Worm (Caenorhabditis elegans) whole organism, L1 larva: ENCODE results near the gene nlp-36.

ENCODE experiments used
- Y116A8C.19 ChIP-seq: sonication (generic microtip); optimal IDR thresholded peaks from 2 replicates; lab custom pipeline; 2016; ENCODE audit warnings: missing compliant biosample characterization, missing genetic modification characterization, borderline replicate concordance
- aha-1 ChIP-seq: fragments of 150-350 bp; optimal IDR thresholded peaks from 2 replicates; lab custom pipeline; 2014; ENCODE audit warnings: missing biosample characterization, missing genetic modification characterization
- alr-1 ChIP-seq: fragments of 200-800 bp; sonication (Bioruptor generic); optimal IDR thresholded peaks from 2 replicates; lab custom pipeline; 2018; ENCODE audit warnings: borderline replicate concordance, mild to moderate bottlenecking, missing genetic modification characterization, missing compliant biosample characterization
- blmp-1 ChIP-seq: fragments of 150-350 bp; optimal IDR thresholded peaks from 2 replicates; lab custom pipeline; 2014; ENCODE audit warnings: missing biosample characterization, missing genetic modification characterization
- ceh-63 ChIP-seq: fragments of 200-800 bp; sonication (Bioruptor generic); optimal IDR thresholded peaks from 2 replicates; lab custom pipeline; 2018; ENCODE audit warnings: mild to moderate bottlenecking, missing genetic modification characterization, missing compliant biosample characterization
- ceh-8 ChIP-seq: fragments of 200-800 bp; sonication (Bioruptor generic); optimal IDR thresholded peaks from 2 replicates; lab custom pipeline; 2018; ENCODE audit warnings: mild to moderate bottlenecking, missing genetic modification characterization, moderate library complexity, missing compliant biosample characterization
- ceh-82 ChIP-seq, 3 experiments: fragments of 150-350 bp in 1 of 3; sonication (generic microtip) in 2 of 3; optimal IDR thresholded peaks; 2 replicates each; lab custom pipeline; 2014 to 2017; ENCODE audit warnings: missing biosample characterization in 3 of 3, missing genetic modification characterization in 3 of 3
- ceh-88 ChIP-seq: fragments of 200-800 bp; sonication (Bioruptor generic); IDR thresholded peaks from 2 replicates; pipeline ENCODE4 v1.3.6; 2022; ENCODE audit warnings: missing genetic modification characterization, missing compliant biosample characterization
- dpl-1 ChIP-seq, 3 experiments: fragments of 150-350 bp in 2 of 3; sonication (generic microtip) in 1 of 3; optimal IDR thresholded peaks; 2 replicates each; lab custom pipeline; 2014 to 2017; ENCODE audit warnings: missing biosample characterization in 3 of 3, missing genetic modification characterization in 3 of 3, missing genetic modification reagents in 3 of 3
- efl-1 ChIP-seq, 4 experiments: fragments of 150-350 bp; optimal IDR thresholded peaks in 3 of 4; peaks in 1 of 4; 1 replicate in 1 of 4; 2 replicates in 3 of 4; lab custom pipeline; 2014; ENCODE audit warnings: missing biosample characterization in 2 of 4, missing genetic modification characterization in 2 of 4, missing genetic modification reagents in 2 of 4
- egl-13 ChIP-seq: sonication (generic microtip); optimal IDR thresholded peaks from 2 replicates; lab custom pipeline; 2016; ENCODE audit warnings: missing genotype, missing genetic modification reagents, missing genetic modification characterization, missing compliant biosample characterization
- egl-27 ChIP-seq, 2 experiments: fragments of 150-350 bp in 1 of 2; sonication (generic microtip); optimal IDR thresholded peaks; 3 replicates each; lab custom pipeline; 2017 to 2018; ENCODE audit warnings: missing biosample characterization in 2 of 2, missing genetic modification characterization in 2 of 2, missing genetic modification reagents in 2 of 2
- elt-2 ChIP-seq: sonication (generic microtip); optimal IDR thresholded peaks from 2 replicates; lab custom pipeline; 2016; ENCODE audit warnings: missing genetic modification characterization, mild to moderate bottlenecking, inconsistent platforms, missing compliant biosample characterization, missing genetic modification reagents
- elt-3 ChIP-seq, 6 experiments: fragments of 150-350 bp in 1 of 6; sonication (generic microtip); optimal IDR thresholded peaks; 2 replicates each; lab custom pipeline; 2017 to 2018; ENCODE audit warnings: missing biosample characterization in 6 of 6, missing genetic modification characterization in 6 of 6, inconsistent platforms in 1 of 6
- ets-5 ChIP-seq: fragments of 200-800 bp; sonication (Bioruptor generic); IDR thresholded peaks from 2 replicates; pipeline ENCODE4 v1.3.6; 2022; ENCODE audit warnings: missing genetic modification characterization, missing compliant biosample characterization
- fkh-8 ChIP-seq: sonication (generic microtip); optimal IDR thresholded peaks from 2 replicates; lab custom pipeline; 2016; ENCODE audit warnings: mild to moderate bottlenecking, missing genetic modification characterization, missing compliant biosample characterization
- fos-1 ChIP-seq: fragments of 150-350 bp; optimal IDR thresholded peaks from 2 replicates; lab custom pipeline; 2014; ENCODE audit warnings: missing biosample characterization, missing genetic modification characterization
- hlh-17 ChIP-seq: fragments of 200-800 bp; sonication (Bioruptor generic); optimal IDR thresholded peaks from 2 replicates; lab custom pipeline; 2018; ENCODE audit warnings: missing genetic modification characterization, mild to moderate bottlenecking, missing compliant biosample characterization, moderate library complexity, borderline replicate concordance
- hlh-4 ChIP-seq: sonication (generic microtip); optimal IDR thresholded peaks from 2 replicates; lab custom pipeline; 2016; ENCODE audit warnings: mild to moderate bottlenecking, missing genetic modification characterization, missing compliant biosample characterization
- hpl-2 ChIP-seq: fragments of 150-350 bp; optimal IDR thresholded peaks from 2 replicates; lab custom pipeline; 2014; ENCODE audit warnings: missing biosample characterization, missing genetic modification reagents, missing genetic modification characterization
- irx-1 ChIP-seq: sonication (generic microtip); optimal IDR thresholded peaks from 2 replicates; lab custom pipeline; 2016; ENCODE audit warnings: missing genetic modification characterization, missing compliant biosample characterization
- isw-1 ChIP-seq: fragments of 200-800 bp; sonication (Bioruptor generic); IDR thresholded peaks from 2 replicates; pipeline ENCODE4 v1.3.6; 2022; ENCODE audit warnings: missing genetic modification characterization, missing compliant biosample characterization
- jun-1 ChIP-seq: fragments of 150-350 bp; optimal IDR thresholded peaks from 2 replicates; lab custom pipeline; 2014; ENCODE audit warnings: missing biosample characterization, missing genetic modification reagents, missing genetic modification characterization
- lin-13 ChIP-seq: fragments of 150-350 bp; optimal IDR thresholded peaks from 2 replicates; lab custom pipeline; 2014; ENCODE audit warnings: missing biosample characterization, missing genetic modification reagents, missing genetic modification characterization
- lin-14 ChIP-seq: fragments of 200-800 bp; sonication (Bioruptor generic); optimal IDR thresholded peaks from 2 replicates; lab custom pipeline; 2018; ENCODE audit warnings: mild to moderate bottlenecking, missing genetic modification characterization, moderate library complexity, missing compliant biosample characterization
- lin-15B ChIP-seq: fragments of 150-350 bp; sonication (generic microtip); optimal IDR thresholded peaks from 3 replicates; lab custom pipeline; 2014; ENCODE audit warnings: missing biosample characterization, missing genetic modification characterization
- lin-39 ChIP-seq: fragments of 150-350 bp; optimal IDR thresholded peaks from 2 replicates; lab custom pipeline; 2014; ENCODE audit warnings: missing biosample characterization, missing genetic modification reagents, missing genetic modification characterization
- lsy-2 ChIP-seq, 2 experiments: fragments of 150-350 bp; optimal IDR thresholded peaks; 2 replicates each; lab custom pipeline; 2014; ENCODE audit warnings: missing biosample characterization in 2 of 2, missing genetic modification characterization in 2 of 2
- mdl-1 ChIP-seq, 2 experiments: fragments of 150-350 bp; optimal IDR thresholded peaks; 2 replicates each; lab custom pipeline; 2014 to 2017; ENCODE audit warnings: missing biosample characterization in 2 of 2, missing genetic modification characterization in 2 of 2, inconsistent platforms in 1 of 2
- nhr-11 ChIP-seq: fragments of 150-350 bp; optimal IDR thresholded peaks from 2 replicates; lab custom pipeline; 2014; ENCODE audit warnings: missing biosample characterization, missing genetic modification characterization
- nhr-19 ChIP-seq: fragments of 200-800 bp; sonication (Bioruptor generic); conservative IDR thresholded peaks from 2 replicates; pipeline ENCODE4 v1.3.6; 2022; ENCODE audit warnings: missing genetic modification characterization, missing compliant biosample characterization
- nhr-20 ChIP-seq: sonication (generic microtip); optimal IDR thresholded peaks from 2 replicates; lab custom pipeline; 2016; ENCODE audit warnings: mild to moderate bottlenecking, missing genetic modification characterization, missing compliant biosample characterization
- nhr-237 ChIP-seq: fragments of 150-350 bp; optimal IDR thresholded peaks from 2 replicates; lab custom pipeline; 2014; ENCODE audit warnings: missing biosample characterization, missing genetic modification characterization
- nhr-28 ChIP-seq: fragments of 150-350 bp; optimal IDR thresholded peaks from 2 replicates; lab custom pipeline; 2014; ENCODE audit warnings: missing biosample characterization, missing genetic modification characterization
- nhr-76 ChIP-seq: sonication (generic microtip); optimal IDR thresholded peaks from 2 replicates; lab custom pipeline; 2017; ENCODE audit warnings: missing biosample characterization, missing genetic modification characterization
- nhr-85 ChIP-seq: sonication (generic microtip); peaks from one replicate; lab custom pipeline; 2016; ENCODE audit warnings: missing genetic modification characterization, inconsistent platforms, missing compliant biosample characterization
- nhr-90 ChIP-seq: sonication (generic microtip); optimal IDR thresholded peaks from 2 replicates; lab custom pipeline; 2016; ENCODE audit warnings: mild to moderate bottlenecking, missing genetic modification characterization, missing compliant biosample characterization; ENCODE audit not compliant: poor library complexity
- pag-3 ChIP-seq: sonication (generic microtip); optimal IDR thresholded peaks from 2 replicates; lab custom pipeline; 2017; ENCODE audit warnings: missing genetic modification characterization, mild to moderate bottlenecking, missing compliant biosample characterization, antibody characterized with exemption, borderline replicate concordance; ENCODE audit not compliant: insufficient read depth
- pax-3 ChIP-seq: fragments of 200-800 bp; sonication (Bioruptor generic); optimal IDR thresholded peaks from 2 replicates; lab custom pipeline; 2018; ENCODE audit warnings: mild to moderate bottlenecking, missing genetic modification characterization, moderate library complexity, missing compliant biosample characterization
- rnt-1 ChIP-seq: sonication (generic microtip); optimal IDR thresholded peaks from 2 replicates; lab custom pipeline; 2016; ENCODE audit warnings: mild to moderate bottlenecking, missing genetic modification characterization, moderate library complexity, missing compliant biosample characterization
- skn-1 ChIP-seq: fragments of 150-350 bp; optimal IDR thresholded peaks from 2 replicates; lab custom pipeline; 2014; ENCODE audit warnings: missing biosample characterization, missing genetic modification characterization
- snpc-4 ChIP-seq: fragments of 150-350 bp; optimal IDR thresholded peaks from 2 replicates; lab custom pipeline; 2014; ENCODE audit warnings: missing biosample characterization, missing genetic modification characterization
- snu-23 ChIP-seq: sonication (generic microtip); optimal IDR thresholded peaks from 2 replicates; lab custom pipeline; 2016; ENCODE audit warnings: missing genetic modification characterization, missing compliant biosample characterization
- sup-37 ChIP-seq: fragments of 200-800 bp; sonication (Bioruptor generic); optimal IDR thresholded peaks from 2 replicates; lab custom pipeline; 2018; ENCODE audit warnings: mild to moderate bottlenecking, missing genetic modification characterization, missing compliant biosample characterization
- swsn-7 ChIP-seq: sonication (generic microtip); optimal IDR thresholded peaks from 2 replicates; lab custom pipeline; 2016; ENCODE audit warnings: missing genetic modification characterization, missing compliant biosample characterization
- tlp-1 ChIP-seq: fragments of 150-350 bp; optimal IDR thresholded peaks from 2 replicates; lab custom pipeline; 2014; ENCODE audit warnings: missing biosample characterization, missing genetic modification characterization
- unc-30 ChIP-seq: sonication (generic microtip); optimal IDR thresholded peaks from 2 replicates; lab custom pipeline; 2017; ENCODE audit warnings: missing biosample characterization, missing genetic modification characterization
- unc-86 ChIP-seq: sonication (generic microtip); optimal IDR thresholded peaks from 2 replicates; lab custom pipeline; 2016; ENCODE audit warnings: missing genetic modification characterization, missing compliant biosample characterization
- xbp-1 ChIP-seq: sonication (generic microtip); optimal IDR thresholded peaks from 2 replicates; lab custom pipeline; 2016; ENCODE audit warnings: missing genetic modification characterization, missing compliant biosample characterization
- ztf-11 ChIP-seq, 2 experiments: sonication (generic microtip); optimal IDR thresholded peaks; 2 replicates each; lab custom pipeline; 2016 to 2017; ENCODE audit warnings: missing genetic modification characterization in 2 of 2, missing biosample characterization in 1 of 2, missing compliant biosample characterization in 1 of 2

Gene nlp-36

ce11 chrIII:9482423-9482993 lies 6.0 kb upstream of the nlp-36 start (continued):
- TF ChIP-seq elt-2 (tag; lab: Kevin White, UChicago) (no peak), ceh-63 (GFP tag; lab: Kevin White, UChicago) (no peak), snu-23 (GFP tag; lab: Kevin White, UChicago) (peak; percentile 7), snpc-4 (no peak), Y116A8C.19 (no peak), rnt-1 (tag; lab: Kevin White, UChicago) (no peak), lsy-2 (tag; optimal IDR thresholded peaks at IDR 0.05; lab: Kevin White, UChicago) (peak in 1 of 2 experiments; percentile 6), fos-1 (no peak), nhr-11 (no peak), nhr-20 (tag; lab: Kevin White, UChicago) (no peak), hlh-17 (GFP tag; lab: Kevin White, UChicago) (no peak), efl-1 (optimal IDR thresholded peaks at IDR 0.05; lab: Kevin White, UChicago) (no peak), efl-1 (GFP tag; optimal IDR thresholded peaks at IDR 0.05 in 1 of 2; lab: Kevin White, UChicago) (peak in 1 of 2 experiments; percentile 84), nhr-90 (no peak), unc-30 (tag; lab: Kevin White, UChicago) (no peak), sup-37 (no peak), ets-5 (GFP tag; lab: Robert Waterston, UW) (no peak), ceh-88 (GFP tag; lab: Robert Waterston, UW) (no peak), jun-1 (tag; lab: Kevin White, UChicago) (no peak), dpl-1 (GFP tag; optimal IDR thresholded peaks at IDR 0.05; lab: Kevin White, UChicago) (peak in 1 of 3 experiments; percentile 3)
- TF ChIP-seq, all 84 proteins: peak for 9

- no peak for TF ChIP-seq nhr-85
- peak; percentile 76 for TF ChIP-seq lin-14 (GFP tag; lab: Kevin White, UChicago)
- no peak for TF ChIP-seq skn-1 (tag; lab: Kevin White, UChicago)
- no peak for TF ChIP-seq mdl-1 (tag; optimal IDR thresholded peaks at IDR 0.05; lab: Kevin White, UChicago)
- no peak for TF ChIP-seq nhr-76 (tag; lab: Kevin White, UChicago)
- TF ChIP-seq elt-3 (tag; optimal IDR thresholded peaks at IDR 0.05; lab: Kevin White, UChicago) = no peak
- no peak for TF ChIP-seq egl-27 (tag; optimal IDR thresholded peaks at IDR 0.05; lab: Kevin White, UChicago)
- TF ChIP-seq efl-1 (optimal IDR thresholded peaks at IDR 0.05; lab: Kevin White, UChicago) = peak; percentile 23 to 29
- TF ChIP-seq efl-1 (GFP tag; optimal IDR thresholded peaks at IDR 0.05 in 1 of 2; lab: Kevin White, UChicago) = no peak
- no peak for TF ChIP-seq hpl-2 (GFP tag; lab: Kevin White, UChicago)
- TF ChIP-seq swsn-7 (tag; lab: Kevin White, UChicago) = peak; percentile 27
- TF ChIP-seq aha-1 (tag; lab: Kevin White, UChicago) = no peak
- no peak for TF ChIP-seq egl-13 (tag; lab: Kevin White, UChicago)
- peak; percentile 19 for TF ChIP-seq irx-1 (tag; lab: Kevin White, UChicago)
- TF ChIP-seq hlh-4 (tag; lab: Kevin White, UChicago) = no peak
- TF ChIP-seq nhr-19 (GFP tag; lab: Robert Waterston, UW) = no peak
- TF ChIP-seq unc-86 (tag; lab: Kevin White, UChicago) = peak; percentile 20
- TF ChIP-seq fkh-8 = peak; percentile 38
- TF ChIP-seq snu-23 (GFP tag; lab: Kevin White, UChicago) = peak; percentile 24
- peak; percentile 37 for TF ChIP-seq lin-15B (tag; lab: Kevin White, UChicago)
- TF ChIP-seq xbp-1 (tag; lab: Kevin White, UChicago) = peak; percentile 14
- TF ChIP-seq ztf-11 (tag; optimal IDR thresholded peaks at IDR 0.05; lab: Kevin White, UChicago) = no peak
- no peak for TF ChIP-seq pag-3 (tag; lab: Kevin White, UChicago)
- no peak for TF ChIP-seq ceh-88 (GFP tag; lab: Robert Waterston, UW)
- peak; percentile 40 for TF ChIP-seq rnt-1 (tag; lab: Kevin White, UChicago)
- peak in 1 of 3 experiments; percentile 49 for TF ChIP-seq ceh-82 (tag; optimal IDR thresholded peaks at IDR 0.05; lab: Kevin White, UChicago)
- TF ChIP-seq isw-1 (GFP tag; lab: Robert Waterston, UW) = peak; percentile 15
- no peak for TF ChIP-seq alr-1 (tag; lab: Kevin White, UChicago)
- no peak for TF ChIP-seq tlp-1
- no peak for TF ChIP-seq lin-13 (GFP tag; lab: Kevin White, UChicago)
- TF ChIP-seq ceh-8 = no peak
- peak; percentile 2 for TF ChIP-seq nhr-20 (tag; lab: Kevin White, UChicago)
- no peak for TF ChIP-seq pax-3 (tag; lab: Kevin White, UChicago)
- no peak for TF ChIP-seq nhr-28 (tag; lab: Kevin White, UChicago)
- no peak for TF ChIP-seq blmp-1 (tag; lab: Kevin White, UChicago)
- TF ChIP-seq lin-39 (tag; lab: Kevin White, UChicago) = no peak
- TF ChIP-seq nhr-237 (tag; lab: Kevin White, UChicago) = no peak
These were observed 4.8 kb upstream of the nlp-36 start for ce11 chrIII:9483716-9484115.
